Worm (Caenorhabditis elegans) whole organism, young adult: ENCODE results near the gene dylt-2.

Experiments
- F22D6.2 ChIP-seq: sonication (generic microtip); optimal IDR thresholded peaks from 2 replicates; lab custom pipeline; 2016; ENCODE audit warnings: mild to moderate bottlenecking, missing genetic modification characterization, missing compliant biosample characterization
- F37B4.10 ChIP-seq: fragments of 200-800 bp; sonication (Bioruptor generic); IDR thresholded peaks from 2 replicates; pipeline ENCODE4 v1.3.6; 2022; ENCODE audit warnings: missing genetic modification characterization, missing compliant biosample characterization
- ama-1 ChIP-seq, 3 experiments: fragments of 150-350 bp in 1 of 3; sonication (generic microtip) in 2 of 3; optimal IDR thresholded peaks; 2 replicates each; lab custom pipeline; 2014 to 2018; ENCODE audit warnings: missing biosample characterization in 2 of 3, missing genetic modification characterization in 2 of 3, missing genetic modification reagents in 2 of 3
- ceh-40 ChIP-seq: fragments of 200-800 bp; sonication (Bioruptor generic); IDR thresholded peaks from 2 replicates; pipeline ENCODE4 v1.3.6; 2022; ENCODE audit warnings: missing genetic modification characterization, missing compliant biosample characterization
- let-607 ChIP-seq, 2 experiments: fragments of 200-800 bp in 1 of 2; sonication (Bioruptor generic) in 1 of 2; sonication (generic microtip) in 1 of 2; optimal IDR thresholded peaks; 2 replicates each; lab custom pipeline; 2016 to 2018; ENCODE audit warnings: mild to moderate bottlenecking in 2 of 2, missing compliant biosample characterization in 2 of 2, missing genetic modification characterization in 2 of 2, moderate library complexity in 2 of 2, missing genotype in 1 of 2
- lir-1 ChIP-seq: fragments of 200-800 bp; sonication (Bioruptor generic); conservative IDR thresholded peaks from 2 replicates; pipeline ENCODE4 v1.3.6; 2022; ENCODE audit warnings: missing genetic modification reagents, missing genetic modification characterization, missing compliant biosample characterization
- pha-4 ChIP-seq: fragments of 150-350 bp; sonication (generic microtip); optimal IDR thresholded peaks from 2 replicates; lab custom pipeline; 2014; ENCODE audit warnings: missing biosample characterization, missing genetic modification reagents, missing genetic modification characterization
- snpc-4 ChIP-seq, 5 experiments: fragments of 150-350 bp in 1 of 5; sonication (generic microtip) in 4 of 5; optimal IDR thresholded peaks; 2 replicates each; lab custom pipeline; 2014 to 2018; ENCODE audit warnings: missing genetic modification characterization in 5 of 5, missing biosample characterization in 3 of 5, antibody characterized with exemption in 2 of 5, mild to moderate bottlenecking in 2 of 5, missing compliant biosample characterization in 2 of 5, missing genotype in 2 of 5, moderate library complexity in 2 of 5, missing genetic modification reagents in 1 of 5
- somi-1 ChIP-seq: fragments of 200-800 bp; sonication (Bioruptor generic); optimal IDR thresholded peaks from 2 replicates; lab custom pipeline; 2018; ENCODE audit warnings: mild to moderate bottlenecking, missing genetic modification characterization, missing compliant biosample characterization

- TF ChIP-seq ama-1 (optimal IDR thresholded peaks at IDR 0.05; lab: Kevin White, UChicago) (no peak), ama-1 (GFP tag; optimal IDR thresholded peaks at IDR 0.05; lab: Kevin White, UChicago) (no peak), lir-1 (GFP tag; lab: Robert Waterston, UW) (no peak), ceh-40 (GFP tag; lab: Robert Waterston, UW) (no peak), let-607 (tag; optimal IDR thresholded peaks at IDR 0.05; lab: Kevin White, UChicago) (no peak), F37B4.10 (no peak), snpc-4 (GFP tag; optimal IDR thresholded peaks at IDR 0.05; lab: Kevin White, UChicago) (no peak), snpc-4 (tag; optimal IDR thresholded peaks at IDR 0.05; lab: Kevin White, UChicago) (peak in 1 of 4 experiments; percentile 2), pha-4 (tag; lab: Kevin White, UChicago) (no peak), F22D6.2 (tag; lab: Kevin White, UChicago) (no peak), somi-1 (no peak)
These were observed 5.1 kb upstream of the dylt-2 start for ce11 chrX:8945011-8945410.
